Worm (Caenorhabditis elegans): ENCODE data around the gene sru-23.
"Not testable (repeated sequence)": the region's sequence is repeated elsewhere in the genome, so short reads cannot be mapped to it uniquely, and the experiment has no call there.

The sru-23 gene

DNA sequence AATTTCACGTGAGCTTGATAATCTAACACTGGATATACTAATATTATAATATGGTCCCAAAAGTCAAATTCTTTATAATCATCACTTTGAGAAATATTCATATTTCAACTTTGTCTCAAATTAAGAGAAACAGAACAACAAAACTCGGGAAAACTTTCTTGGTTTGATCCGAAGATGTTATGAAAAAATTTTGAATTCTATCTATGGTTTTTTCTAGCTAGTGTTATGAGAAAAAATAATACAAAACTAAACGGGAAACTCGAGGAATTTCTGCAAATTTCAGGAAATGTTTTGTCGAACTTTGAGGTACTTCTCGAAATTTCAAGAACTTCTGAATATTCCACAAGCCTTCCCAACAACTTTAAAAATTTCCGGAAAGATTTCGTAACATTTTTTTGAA is 21.5 kb downstream of the sru-23 start, which contains the start of gene srw-59:
Gene srw-59 (minus strand): TSS at position 101 of the 400 bp plus-strand sequence.
- TF ChIP-seq fkh-10 (GFP tag; optimal IDR thresholded peaks at IDR 0.05) (no peak), ztf-11 (tag; optimal IDR thresholded peaks at IDR 0.05) (no peak), nhr-102 (tag; optimal IDR thresholded peaks at IDR 0.05) (no peak), Y75B8A.6 (GFP tag; IDR thresholded peaks at IDR 0.05) (no peak), sdz-12 (GFP tag; optimal IDR thresholded peaks at IDR 0.05) (no peak), ceh-20 (GFP tag; IDR thresholded peaks at IDR 0.05) (no peak), Y48G9A.11 (GFP tag; IDR thresholded peaks at IDR 0.05) (no peak)

DNA sequence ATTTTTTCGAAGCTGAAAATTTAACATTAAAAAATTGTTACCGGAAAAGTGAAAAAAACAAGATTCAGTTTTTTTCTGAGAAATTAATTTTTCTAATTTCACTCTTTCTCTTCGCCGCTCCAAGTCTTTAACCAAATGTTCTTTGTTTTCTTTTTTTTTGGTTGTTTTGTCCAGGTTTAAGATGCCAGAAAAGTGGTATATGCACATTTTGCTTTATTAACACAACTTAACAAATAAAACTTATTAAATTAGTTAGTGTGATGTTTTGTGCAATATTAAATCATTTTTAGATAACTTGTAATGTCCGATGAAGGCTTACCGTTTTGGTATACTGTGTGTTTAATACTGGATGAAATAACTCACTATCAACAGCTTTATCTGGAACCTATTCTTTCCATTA is 29.3 kb downstream of the sru-23 start, which contains the start of gene srw-53:
Gene srw-53 (plus strand): TSS at position 301 of the 400 bp plus-strand sequence.
- TF ChIP-seq F37D6.2 (tag; optimal IDR thresholded peaks at IDR 0.05) (no peak), gei-8 (GFP tag; optimal IDR thresholded peaks at IDR 0.05) (no peak), Y105C5A.15 (GFP tag; IDR thresholded peaks at IDR 0.05) (no peak), nhr-111 (GFP tag; optimal IDR thresholded peaks at IDR 0.05) (no peak), fos-1 (tag; optimal IDR thresholded peaks at IDR 0.05) (no peak), daf-19 (GFP tag; conservative IDR thresholded peaks at IDR 0.05) (no peak), rbr-2 (tag; optimal IDR thresholded peaks at IDR 0.05) (no peak), snpc-1.2 (GFP tag; IDR thresholded peaks at IDR 0.05) (no peak), hmg-1.1 (GFP tag; IDR thresholded peaks at IDR 0.05) (no peak), ceh-32 (tag; optimal IDR thresholded peaks at IDR 0.05; ENCODE audit: poor library complexity) (no peak), zip-2 (tag; optimal IDR thresholded peaks at IDR 0.05) (no peak), aha-1 (tag) (no peak)

DNA sequence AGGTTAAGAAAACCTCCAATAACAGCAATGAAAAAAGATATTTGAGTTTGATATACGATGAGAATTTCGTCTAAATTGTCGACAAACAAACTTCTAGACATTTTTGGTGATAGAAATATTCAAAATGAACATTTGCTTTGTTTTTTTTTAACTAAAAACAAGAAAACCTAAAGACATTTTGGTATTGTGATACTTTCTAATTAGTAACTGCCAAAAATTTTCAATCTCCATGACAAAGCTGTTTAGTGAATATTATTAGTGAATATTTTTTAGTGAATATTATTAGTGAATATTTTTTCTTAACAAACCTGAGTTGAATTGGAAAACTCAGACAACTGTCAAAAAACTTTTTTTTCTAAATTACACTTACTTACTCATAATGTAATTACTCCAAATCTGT is 32.1 kb downstream of the sru-23 start, which contains the start of gene srw-55:
Gene srw-55 (minus strand): TSS at position 101 of the 400 bp plus-strand sequence.
- TF ChIP-seq unc-62 (GFP tag; optimal IDR thresholded peaks at IDR 0.05 in 1 of 2) (peak in 1 of 2 experiments; percentile 66), unc-62 (tag; optimal IDR thresholded peaks at IDR 0.05) (no peak), nhr-6 (tag; optimal IDR thresholded peaks at IDR 0.05) (no peak)

DNA sequence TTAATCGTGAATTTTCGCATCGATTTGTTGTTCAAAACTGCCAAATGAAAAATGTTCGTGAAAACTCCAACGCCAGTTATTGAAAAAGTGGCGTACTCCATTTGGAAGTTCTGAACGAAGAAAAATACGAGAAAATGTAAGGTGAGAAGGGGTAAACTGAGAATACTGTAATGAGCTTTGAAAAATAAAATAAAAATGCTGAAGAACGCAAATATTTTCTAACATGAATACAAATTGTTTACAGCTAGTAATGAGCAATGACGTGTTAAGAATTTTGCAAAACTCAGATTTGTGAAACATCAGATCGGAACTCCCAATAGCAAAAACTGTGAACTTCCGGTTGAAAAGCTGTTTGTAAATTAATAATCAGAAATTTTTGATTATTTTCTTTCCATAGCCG is 40.0 kb downstream of the sru-23 start, which contains the start of gene srw-26:
Gene srw-26 (minus strand): TSS at position 101 of the 400 bp plus-strand sequence.
- no peak for TF ChIP-seq nhr-111 (GFP tag; optimal IDR thresholded peaks at IDR 0.05)
- no peak for TF ChIP-seq daf-19 (GFP tag; conservative IDR thresholded peaks at IDR 0.05)
- no peak for TF ChIP-seq ceh-28 (tag; optimal IDR thresholded peaks at IDR 0.05)
- no peak for TF ChIP-seq egl-27 (tag; optimal IDR thresholded peaks at IDR 0.05)
- TF ChIP-seq nhr-42 (GFP tag; IDR thresholded peaks at IDR 0.05) = no peak

DNA sequence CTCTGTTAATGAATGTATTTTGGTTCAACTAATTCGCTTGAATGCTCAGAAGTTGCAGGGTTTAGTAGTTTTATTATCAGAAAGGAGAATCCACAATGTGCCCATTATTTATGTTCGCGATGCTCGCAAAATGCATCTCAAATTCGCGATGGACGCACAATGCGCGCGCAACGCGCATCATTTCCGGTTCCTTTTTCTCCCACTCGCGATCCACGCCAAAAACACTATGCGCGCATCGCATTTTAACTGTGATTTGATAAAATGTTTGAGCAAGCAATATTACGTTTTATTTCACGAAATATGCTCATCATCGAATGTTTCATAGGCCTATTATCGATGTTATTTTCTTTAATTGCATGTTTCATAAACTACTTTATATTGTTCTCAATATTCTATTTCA is 42.5 kb downstream of the sru-23 start, which contains the start of gene srbc-77:
Gene srbc-77 (plus strand): TSS at position 301 of the 400 bp plus-strand sequence.
- not testable (repeated sequence) for TF ChIP-seq dve-1 (tag; optimal IDR thresholded peaks at IDR 0.05; ENCODE audit: insufficient read depth); Y75B8A.6 (GFP tag; IDR thresholded peaks at IDR 0.05); fkh-10 (GFP tag; optimal IDR thresholded peaks at IDR 0.05)

DNA sequence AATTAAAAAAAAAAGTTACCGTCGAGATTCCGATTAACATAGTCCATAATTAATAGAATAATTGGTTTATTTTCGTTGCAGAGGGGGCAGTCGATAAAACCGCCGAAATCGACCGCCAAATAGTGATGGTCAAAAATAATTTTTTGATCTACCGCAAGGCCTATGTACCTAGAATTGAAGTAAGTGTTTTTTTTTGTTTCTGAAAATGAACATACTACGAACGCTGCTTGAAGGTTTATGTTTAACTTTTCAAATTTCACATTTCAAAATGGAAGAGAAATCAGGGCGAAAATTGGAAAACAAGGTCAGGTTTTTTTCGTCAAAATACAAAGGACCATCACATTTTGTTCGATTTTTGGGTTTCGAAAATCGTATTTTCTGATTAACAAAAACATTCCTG is 44.1 kb downstream of the sru-23 start, which contains the start of gene pzf-1:
Gene pzf-1 (minus strand): TSS at position 101 of the 400 bp plus-strand sequence.
- TF ChIP-seq duxl-1 (tag; optimal IDR thresholded peaks at IDR 0.05; ENCODE audit: poor library complexity) = no peak
- no peak for TF ChIP-seq zfp-3 (GFP tag; conservative IDR thresholded peaks at IDR 0.05)
- TF ChIP-seq mep-1 (tag; optimal IDR thresholded peaks at IDR 0.05) = no peak
- TF ChIP-seq dve-1 (tag; optimal IDR thresholded peaks at IDR 0.05; ENCODE audit: insufficient read depth) = no peak
- TF ChIP-seq hmg-1.1 (GFP tag; IDR thresholded peaks at IDR 0.05) = no peak
- no peak for TF ChIP-seq rbr-2 (tag; optimal IDR thresholded peaks at IDR 0.05)
- TF ChIP-seq lsy-2 (tag; optimal IDR thresholded peaks at IDR 0.05) = no peak
- TF ChIP-seq F37D6.2 (tag; optimal IDR thresholded peaks at IDR 0.05) = no peak
- no peak for TF ChIP-seq Y48G9A.11 (GFP tag; IDR thresholded peaks at IDR 0.05)
- no peak for TF ChIP-seq zfp-2 (tag; optimal IDR thresholded peaks at IDR 0.05)
- TF ChIP-seq saeg-2 (GFP tag; IDR thresholded peaks at IDR 0.05) = no peak
- no peak for TF ChIP-seq snpc-1.2 (GFP tag; IDR thresholded peaks at IDR 0.05)
- no peak for TF ChIP-seq nhr-11 (tag; optimal IDR thresholded peaks at IDR 0.05)
- no peak for TF ChIP-seq zip-2 (tag; optimal IDR thresholded peaks at IDR 0.05)
- TF ChIP-seq skn-1 (tag; optimal IDR thresholded peaks at IDR 0.05) = no peak
- TF ChIP-seq daf-12 (tag; optimal IDR thresholded peaks at IDR 0.05) = no peak
- TF ChIP-seq egl-43 (GFP tag; IDR thresholded peaks at IDR 0.05) = no peak
- no peak for TF ChIP-seq F49E8.2 (tag; optimal IDR thresholded peaks at IDR 0.05; ENCODE audit: borderline replicate concordance)
